Fruit fly (Drosophila melanogaster): Measurements from ENCODE around the gene CG5274.

CG5274 gene

dm6 chr3L:20397770-20398169 lies 29.7 kb downstream of the CG5274 start (continued):
- TF ChIP-seq Nf-YA (GFP tag; IDR thresholded peaks at IDR 0.05) (peak; percentile 21; the same call in 1 of the 2 replicates), CG8944 (GFP tag; optimal IDR thresholded peaks at IDR 0.05) (no peak), ase (GFP tag; IDR thresholded peaks at IDR 0.05) (0 out of 3 replicates have a peak, but pooled peaks have one; percentile 4), btn (GFP tag; optimal IDR thresholded peaks at IDR 0.05) (no peak), E2f1 (GFP tag; IDR thresholded peaks at IDR 0.05) (peak; percentile 20; the same call in 1 of the 2 replicates), chm (GFP tag; IDR thresholded peaks at IDR 0.05) (peak; percentile 31; the same call in 1 of the 2 replicates), unc-4 (GFP tag; IDR thresholded peaks at IDR 0.05; ENCODE audit: partially characterized antibody) (peak; percentile 35; the same call in 1 of the 2 replicates), HLH3B (GFP tag; IDR thresholded peaks at IDR 0.05) (0 out of 2 replicates have a peak, but pooled peaks have one; percentile 6), croc (GFP tag; conservative IDR thresholded peaks at IDR 0.05) (no peak), so (GFP tag; IDR thresholded peaks at IDR 0.05) (no peak; the same call in 2 of the 3 replicates), CG17385 (GFP tag; optimal IDR thresholded peaks at IDR 0.05) (no peak)

DNA sequence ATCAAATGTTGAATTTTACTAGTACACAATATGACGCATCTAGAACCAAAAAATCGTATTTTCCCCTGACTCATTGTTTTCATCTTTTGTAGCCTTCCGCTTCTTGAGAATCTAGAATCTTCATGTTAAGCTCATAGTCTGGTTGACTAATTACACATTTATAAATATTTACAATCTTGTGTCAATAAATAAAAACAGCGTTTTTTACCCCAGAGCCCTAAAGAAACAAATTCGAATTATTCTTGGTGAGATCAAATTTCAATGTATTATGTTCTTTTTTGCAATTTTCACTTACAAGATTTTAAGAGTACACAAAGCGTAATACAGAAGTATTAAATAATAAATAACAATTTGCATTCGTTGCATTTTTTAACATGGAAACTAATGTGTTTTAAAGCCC lies 31.4 kb downstream of the CG5274 start:
- TF ChIP-seq CG10979 (tag; optimal IDR thresholded peaks at IDR 0.05) (no peak), CG12659 (GFP tag; optimal IDR thresholded peaks at IDR 0.05) (no peak), hb (GFP tag; IDR thresholded peaks at IDR 0.05; ENCODE audit: partially characterized antibody) (no peak), Hmx (GFP tag; optimal IDR thresholded peaks at IDR 0.05) (peak; percentile 44), sima (GFP tag; optimal IDR thresholded peaks at IDR 0.05) (no peak), CG12299 (tag; optimal IDR thresholded peaks at IDR 0.05) (no peak), gsb-n (tag; optimal IDR thresholded peaks at IDR 0.05) (no peak), Blimp-1 (GFP tag; optimal IDR thresholded peaks at IDR 0.05) (no peak), CG17568 (GFP tag; optimal IDR thresholded peaks at IDR 0.05) (peak; percentile 19), CG6813 (GFP tag; optimal IDR thresholded peaks at IDR 0.05) (peak; percentile 31), CG33213 (GFP tag; optimal IDR thresholded peaks at IDR 0.05) (no peak), rib (GFP tag; IDR thresholded peaks at IDR 0.05) (no peak), ham (GFP tag; IDR thresholded peaks at IDR 0.05) (no peak), CG13775 (GFP tag; optimal IDR thresholded peaks at IDR 0.05) (no peak), Fer1 (GFP tag; optimal IDR thresholded peaks at IDR 0.05) (no peak), Dip2 (GFP tag; IDR thresholded peaks at IDR 0.05) (no peak), cg (GFP tag; optimal IDR thresholded peaks at IDR 0.05) (no peak), Eip74EF (GFP tag; optimal IDR thresholded peaks at IDR 0.05) (no peak), CG8478 (optimal IDR thresholded peaks at IDR 0.05) (no peak), CG3163 (GFP tag; optimal IDR thresholded peaks at IDR 0.05) (no peak), Hr39 (optimal IDR thresholded peaks at IDR 0.05) (no peak), eve (GFP tag; optimal IDR thresholded peaks at IDR 0.05) (peak in 1 of 2 experiments; percentile 58), cwo (GFP tag; optimal IDR thresholded peaks at IDR 0.05) (no peak), CG9727 (GFP tag; optimal IDR thresholded peaks at IDR 0.05) (no peak)

DNA sequence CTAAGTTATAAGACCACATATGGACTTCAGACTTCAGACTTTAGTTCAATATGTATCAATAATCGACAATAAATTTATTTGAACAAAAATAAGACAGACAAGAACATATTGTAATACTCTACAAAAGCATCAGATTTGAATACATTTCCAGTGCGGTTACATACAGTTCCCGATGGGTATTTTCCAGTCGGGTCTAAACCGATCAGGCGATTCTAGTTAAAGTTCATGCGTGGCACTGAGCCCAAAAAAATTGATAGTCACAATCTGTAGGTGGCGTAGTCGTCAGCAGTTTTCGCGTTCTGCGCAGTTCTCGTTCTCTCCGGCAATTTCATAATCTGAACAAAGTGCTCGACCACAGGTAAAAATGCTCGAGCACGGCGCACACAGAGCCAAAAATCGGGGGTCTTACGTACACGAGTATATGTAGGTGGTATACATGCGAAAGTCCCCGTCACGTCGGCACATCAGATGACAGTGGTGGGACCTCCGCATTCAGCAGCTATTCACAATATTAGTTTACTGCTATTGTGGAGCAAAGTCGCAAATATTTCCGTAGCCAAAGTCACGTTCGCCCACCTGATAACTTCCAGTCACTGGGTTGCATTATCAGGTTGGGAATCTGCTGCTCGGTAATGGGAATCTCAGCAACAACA lies 32.1 kb downstream of the CG5274 start:
- TF ChIP-seq CG42726 (GFP tag; IDR thresholded peaks at IDR 0.05; ENCODE audit: partially characterized antibody) (no peak), Chrac-16 (GFP tag; optimal IDR thresholded peaks at IDR 0.05) (peak; percentile 37), E2f2 (GFP tag; IDR thresholded peaks at IDR 0.05) (no peak), CG6689 (GFP tag; IDR thresholded peaks at IDR 0.05) (0 out of 2 replicates have a peak, but pooled peaks have one; percentile 34), Gsc (GFP tag; IDR thresholded peaks at IDR 0.05) (no peak), CrebB (tag; optimal IDR thresholded peaks at IDR 0.05) (peak; percentile 44), CG3281 (GFP tag; optimal IDR thresholded peaks at IDR 0.05) (peak; percentile 62), abd-A (tag; optimal IDR thresholded peaks at IDR 0.05) (no peak), CG13775 (GFP tag; optimal IDR thresholded peaks at IDR 0.05) (peak; percentile 37), CG5245 (GFP tag; optimal IDR thresholded peaks at IDR 0.05) (no peak), ems (GFP tag; optimal IDR thresholded peaks at IDR 0.05) (peak; percentile 12), CG2889 (GFP tag; IDR thresholded peaks at IDR 0.05) (no peak), al (GFP tag; IDR thresholded peaks at IDR 0.05) (peak; percentile 13; the same call in 1 of the 2 replicates), toy (GFP tag; IDR thresholded peaks at IDR 0.05) (no peak), CG14965 (GFP tag; optimal IDR thresholded peaks at IDR 0.05; ENCODE audit: borderline replicate concordance) (no peak), CG10209 (GFP tag; optimal IDR thresholded peaks at IDR 0.05) (peak; percentile 40)

Measured in whole organism, embryonic.